In genomic region chrX:14743819-14744218, dm6 we compare ENCODE assay signal across 1 fruit fly cellular context.
TF ChIP-seq lines count a peak whose summit lies in the region.

No protein-coding gene starts in this region.

TF ChIP-seq in whole organism, embryonic, 481 proteins besides CTCF, POLR2A, EP300 and RAD21 (continued from another document and continues in another):
- TF ChIP-seq hbn (GFP tag; IDR thresholded peaks at IDR 0.05; lab: Robert Waterston, UW; ENCODE audit: partially characterized antibody) (no peak), CG9609 (GFP tag; optimal IDR thresholded peaks at IDR 0.05; lab: Kevin White, UChicago) (no peak), CG32767 (GFP tag; IDR thresholded peaks at IDR 0.05; lab: Robert Waterston, UW) (peak; percentile 46; the same call in 1 of the 2 replicates), CG16863 (GFP tag; optimal IDR thresholded peaks at IDR 0.05; lab: Kevin White, UChicago) (no peak), psq (GFP tag; optimal IDR thresholded peaks at IDR 0.05; lab: Kevin White, UChicago) (no peak), CG7556 (GFP tag; optimal IDR thresholded peaks at IDR 0.05; lab: Kevin White, UChicago) (peak; percentile 64), bcd (GFP tag; optimal IDR thresholded peaks at IDR 0.05; lab: Kevin White, UChicago) (peak; percentile 43), B-H2 (GFP tag; optimal IDR thresholded peaks at IDR 0.05; lab: Kevin White, UChicago) (no peak), klu (GFP tag; IDR thresholded peaks at IDR 0.05; lab: Robert Waterston, UW) (no peak), Bteb2 (GFP tag; optimal IDR thresholded peaks at IDR 0.05; lab: Kevin White, UChicago) (no peak), Nf-YC (tag; optimal IDR thresholded peaks at IDR 0.05; lab: Kevin White, UChicago) (peak; percentile 22), CG1647 (GFP tag; optimal IDR thresholded peaks at IDR 0.05; lab: Kevin White, UChicago) (no peak), Oli (tag; optimal IDR thresholded peaks at IDR 0.05; lab: Kevin White, UChicago) (peak; percentile 68), H2.0 (GFP tag; IDR thresholded peaks at IDR 0.05; lab: Robert Waterston, UW) (peak; percentile 29; the same call in 1 of the 2 replicates), nmo (GFP tag; optimal IDR thresholded peaks at IDR 0.05; lab: Kevin White, UChicago) (peak; percentile 83), mam (GFP tag; optimal IDR thresholded peaks at IDR 0.05; lab: Kevin White, UChicago) (no peak), pum (GFP tag; optimal IDR thresholded peaks at IDR 0.05; lab: Kevin White, UChicago) (peak; percentile 5), esg (GFP tag; conservative IDR thresholded peaks at IDR 0.05; lab: Robert Waterston, UW) (peak; percentile 43), crc (GFP tag; optimal IDR thresholded peaks at IDR 0.05; lab: Kevin White, UChicago) (no peak), Dref (GFP tag; IDR thresholded peaks at IDR 0.05; lab: Robert Waterston, UW) (no peak), odd (GFP tag; optimal IDR thresholded peaks at IDR 0.05; lab: Kevin White, UChicago) (peak; percentile 51), scrt (GFP tag; optimal IDR thresholded peaks at IDR 0.05; lab: Kevin White, UChicago) (no peak), maf-S (GFP tag; optimal IDR thresholded peaks at IDR 0.05; lab: Kevin White, UChicago) (no peak), da (GFP tag; optimal IDR thresholded peaks at IDR 0.05; lab: Kevin White, UChicago) (no peak), CG13296 (GFP tag; optimal IDR thresholded peaks at IDR 0.05; lab: Kevin White, UChicago) (peak; percentile 35), CG17361 (GFP tag; IDR thresholded peaks at IDR 0.05; lab: Robert Waterston, UW) (peak; percentile 68), Bgb (GFP tag; IDR thresholded peaks at IDR 0.05; lab: Robert Waterston, UW; ENCODE audit: partially characterized antibody) (no peak), gce (GFP tag; IDR thresholded peaks at IDR 0.05; lab: Robert Waterston, UW) (no peak), CG32772 (GFP tag; IDR thresholded peaks at IDR 0.05; lab: Robert Waterston, UW) (0 out of 2 replicates have a peak, but pooled peaks have one; percentile 11), dpn (GFP tag; optimal IDR thresholded peaks at IDR 0.05; lab: Kevin White, UChicago) (no peak), CG13123 (GFP tag; optimal IDR thresholded peaks at IDR 0.05; lab: Kevin White, UChicago) (no peak), CG7786 (GFP tag; optimal IDR thresholded peaks at IDR 0.05; lab: Kevin White, UChicago) (no peak), Drgx (GFP tag; IDR thresholded peaks at IDR 0.05; lab: Robert Waterston, UW) (peak; percentile 19; the same call in 1 of the 2 replicates), CG18262 (tag; optimal IDR thresholded peaks at IDR 0.05; lab: Kevin White, UChicago) (peak; percentile 69), CG9932 (GFP tag; IDR thresholded peaks at IDR 0.05; lab: Robert Waterston, UW) (no peak), D19B (GFP tag; optimal IDR thresholded peaks at IDR 0.05; lab: Kevin White, UChicago) (no peak), NC2β (GFP tag; optimal IDR thresholded peaks at IDR 0.05; lab: Kevin White, UChicago) (peak; percentile 17), gt (GFP tag; IDR thresholded peaks at IDR 0.05; lab: Robert Waterston, UW) (no peak), CG12155 (GFP tag; optimal IDR thresholded peaks at IDR 0.05; lab: Kevin White, UChicago) (peak; percentile 2), grn (GFP tag; optimal IDR thresholded peaks at IDR 0.05; lab: Kevin White, UChicago) (no peak), Scr (GFP tag; IDR thresholded peaks at IDR 0.05; lab: Robert Waterston, UW; ENCODE audit: partially characterized antibody) (no peak), Gsc (GFP tag; IDR thresholded peaks at IDR 0.05; lab: Robert Waterston, UW) (no peak), toy (GFP tag; IDR thresholded peaks at IDR 0.05; lab: Robert Waterston, UW) (no peak), CG18764 (GFP tag; optimal IDR thresholded peaks at IDR 0.05; lab: Kevin White, UChicago) (no peak), lbe (GFP tag; optimal IDR thresholded peaks at IDR 0.05; lab: Kevin White, UChicago) (no peak), al (GFP tag; IDR thresholded peaks at IDR 0.05; lab: Robert Waterston, UW) (no peak), Pdp1 (GFP tag; optimal IDR thresholded peaks at IDR 0.05; lab: Kevin White, UChicago) (no peak), ERR (GFP tag; optimal IDR thresholded peaks at IDR 0.05; lab: Kevin White, UChicago) (no peak), CG8290 (GFP tag; optimal IDR thresholded peaks at IDR 0.05; lab: Kevin White, UChicago) (no peak), CG8290 (tag; optimal IDR thresholded peaks at IDR 0.05; lab: Kevin White, UChicago) (no peak), Rfx (GFP tag; IDR thresholded peaks at IDR 0.05; lab: Robert Waterston, UW) (no peak; the same call in 1 of the 2 replicates), CG31224 (GFP tag; IDR thresholded peaks at IDR 0.05; lab: Robert Waterston, UW) (peak; percentile 12; the same call in 1 of the 2 replicates), CG5245 (GFP tag; optimal IDR thresholded peaks at IDR 0.05; lab: Kevin White, UChicago) (no peak), CG10366 (GFP tag; IDR thresholded peaks at IDR 0.05; lab: Robert Waterston, UW) (peak; percentile 28; the same call in 1 of the 2 replicates), CG7372 (GFP tag; IDR thresholded peaks at IDR 0.05; lab: Robert Waterston, UW) (no peak), bab2 (GFP tag; optimal IDR thresholded peaks at IDR 0.05; lab: Kevin White, UChicago) (no peak), CG2120 (GFP tag; optimal IDR thresholded peaks at IDR 0.05; lab: Kevin White, UChicago) (peak; percentile 15), BtbVII (GFP tag; optimal IDR thresholded peaks at IDR 0.05; lab: Kevin White, UChicago) (no peak), fd102C (GFP tag; optimal IDR thresholded peaks at IDR 0.05; lab: Kevin White, UChicago) (no peak), Dip2 (GFP tag; IDR thresholded peaks at IDR 0.05; lab: Robert Waterston, UW) (no peak), CG8359 (GFP tag; optimal IDR thresholded peaks at IDR 0.05; lab: Kevin White, UChicago; ENCODE audit: borderline replicate concordance) (peak; percentile 21), CG31441 (GFP tag; IDR thresholded peaks at IDR 0.05; lab: Robert Waterston, UW) (peak; percentile 74), CG11085 (GFP tag; IDR thresholded peaks at IDR 0.05; lab: Robert Waterston, UW) (no peak), dati (GFP tag; IDR thresholded peaks at IDR 0.05; lab: Robert Waterston, UW) (no peak), Asciz (GFP tag; optimal IDR thresholded peaks at IDR 0.05; lab: Kevin White, UChicago) (peak; percentile 32), cato (GFP tag; optimal IDR thresholded peaks at IDR 0.05; lab: Kevin White, UChicago; ENCODE audit: borderline replicate concordance) (no peak), CG4328 (GFP tag; optimal IDR thresholded peaks at IDR 0.05; lab: Kevin White, UChicago) (no peak), Bdp1 (GFP tag; optimal IDR thresholded peaks at IDR 0.05; lab: Kevin White, UChicago) (no peak), br (optimal IDR thresholded peaks at IDR 0.05; lab: Kevin White, UChicago) (no peak), Hsf (GFP tag; optimal IDR thresholded peaks at IDR 0.05; lab: Kevin White, UChicago) (peak; percentile 22), jigr1 (GFP tag; IDR thresholded peaks at IDR 0.05; lab: Robert Waterston, UW) (no peak; the same call in 2 of the 3 replicates), pros (GFP tag; optimal IDR thresholded peaks at IDR 0.05; lab: Kevin White, UChicago) (no peak), CG12236 (GFP tag; optimal IDR thresholded peaks at IDR 0.05; lab: Kevin White, UChicago) (no peak), zf30C (GFP tag; optimal IDR thresholded peaks at IDR 0.05; lab: Kevin White, UChicago) (no peak), NfI (GFP tag; optimal IDR thresholded peaks at IDR 0.05; lab: Kevin White, UChicago) (peak; percentile 3), CG12744 (GFP tag; optimal IDR thresholded peaks at IDR 0.05; lab: Kevin White, UChicago) (no peak), wor (GFP tag; IDR thresholded peaks at IDR 0.05; lab: Robert Waterston, UW) (no peak), tgo (GFP tag; IDR thresholded peaks at IDR 0.05; lab: Robert Waterston, UW) (peak; percentile 54), D19A (tag; optimal IDR thresholded peaks at IDR 0.05; lab: Kevin White, UChicago) (peak; percentile 53), CG1529 (GFP tag; optimal IDR thresholded peaks at IDR 0.05; lab: Kevin White, UChicago) (peak; percentile 40), CG1603 (tag; optimal IDR thresholded peaks at IDR 0.05; lab: Kevin White, UChicago) (no peak), CG34376 (GFP tag; optimal IDR thresholded peaks at IDR 0.05; lab: Kevin White, UChicago) (no peak), CG4617 (GFP tag; optimal IDR thresholded peaks at IDR 0.05; lab: Kevin White, UChicago; ENCODE audit: borderline replicate concordance) (no peak), CG16779 (GFP tag; IDR thresholded peaks at IDR 0.05; lab: Robert Waterston, UW) (no peak), fd96Cb (tag; optimal IDR thresholded peaks at IDR 0.05; lab: Kevin White, UChicago) (peak; percentile 57), Myb (GFP tag; optimal IDR thresholded peaks at IDR 0.05; lab: Kevin White, UChicago) (no peak), schlank (tag; optimal IDR thresholded peaks at IDR 0.05; lab: Kevin White, UChicago) (no peak), CG4854 (GFP tag; optimal IDR thresholded peaks at IDR 0.05; lab: Kevin White, UChicago) (no peak), CG10959 (GFP tag; IDR thresholded peaks at IDR 0.05; lab: Robert Waterston, UW) (peak; percentile 36), Dp (GFP tag; optimal IDR thresholded peaks at IDR 0.05; lab: Kevin White, UChicago) (no peak), CG15601 (tag; optimal IDR thresholded peaks at IDR 0.05; lab: Kevin White, UChicago) (peak; percentile 18), Dek (tag; optimal IDR thresholded peaks at IDR 0.05; lab: Kevin White, UChicago) (peak; percentile 13), unpg (GFP tag; optimal IDR thresholded peaks at IDR 0.05; lab: Kevin White, UChicago) (peak; percentile 64), hth (optimal IDR thresholded peaks at IDR 0.05; lab: Kevin White, UChicago) (no peak), CG13287 (GFP tag; IDR thresholded peaks at IDR 0.05; lab: Robert Waterston, UW; ENCODE audit: partially characterized antibody) (no peak), CG10147 (GFP tag; optimal IDR thresholded peaks at IDR 0.05; lab: Kevin White, UChicago) (peak; percentile 7), zfh1 (GFP tag; IDR thresholded peaks at IDR 0.05; lab: Robert Waterston, UW) (peak; percentile 70; the same call in 2 of the 3 replicates), knrl (GFP tag; IDR thresholded peaks at IDR 0.05; lab: Robert Waterston, UW; ENCODE audit: partially characterized antibody) (no peak), org-1 (GFP tag; optimal IDR thresholded peaks at IDR 0.05; lab: Kevin White, UChicago) (peak; percentile 28), CG1832 (GFP tag; optimal IDR thresholded peaks at IDR 0.05; lab: Kevin White, UChicago) (no peak), NK7.1 (GFP tag; optimal IDR thresholded peaks at IDR 0.05; lab: Kevin White, UChicago) (no peak), CG8089 (GFP tag; optimal IDR thresholded peaks at IDR 0.05; lab: Kevin White, UChicago) (no peak), E2f2 (GFP tag; IDR thresholded peaks at IDR 0.05; lab: Robert Waterston, UW) (peak; percentile 12; the same call in 1 of the 2 replicates), sd (tag; optimal IDR thresholded peaks at IDR 0.05; lab: Kevin White, UChicago) (no peak), HLH3B (GFP tag; IDR thresholded peaks at IDR 0.05; lab: Robert Waterston, UW) (peak; percentile 56; the same call in 1 of the 2 replicates), otp (GFP tag; IDR thresholded peaks at IDR 0.05; lab: Robert Waterston, UW) (0 out of 3 replicates have a peak, but pooled peaks have one; percentile 35), CG6765 (GFP tag; optimal IDR thresholded peaks at IDR 0.05; lab: Kevin White, UChicago) (no peak), Ravus (GFP tag; IDR thresholded peaks at IDR 0.05; lab: Robert Waterston, UW) (no peak; the same call in 1 of the 2 replicates), CG17912 (GFP tag; optimal IDR thresholded peaks at IDR 0.05; lab: Kevin White, UChicago) (no peak), pfk (GFP tag; optimal IDR thresholded peaks at IDR 0.05; lab: Kevin White, UChicago) (no peak), BEAF-32 (GFP tag; optimal IDR thresholded peaks at IDR 0.05; lab: Kevin White, UChicago) (no peak), pnt (GFP tag; optimal IDR thresholded peaks at IDR 0.05; lab: Kevin White, UChicago) (no peak), CG15696 (tag; optimal IDR thresholded peaks at IDR 0.05; lab: Kevin White, UChicago) (peak; percentile 70), HLHmδ (GFP tag; optimal IDR thresholded peaks at IDR 0.05; lab: Kevin White, UChicago) (no peak), CG10979 (tag; optimal IDR thresholded peaks at IDR 0.05; lab: Kevin White, UChicago) (peak; percentile 80), slp2 (GFP tag; optimal IDR thresholded peaks at IDR 0.05; lab: Kevin White, UChicago) (no peak), corto (GFP tag; optimal IDR thresholded peaks at IDR 0.05; lab: Kevin White, UChicago) (no peak), Dfd (GFP tag; optimal IDR thresholded peaks at IDR 0.05; lab: Kevin White, UChicago) (no peak), sens (GFP tag; lab: Kevin White, UChicago) (peak; percentile 92), CG11093 (GFP tag; IDR thresholded peaks at IDR 0.05; lab: Robert Waterston, UW) (no peak), run (tag; optimal IDR thresholded peaks at IDR 0.05; lab: Kevin White, UChicago) (peak; percentile 24), HHEX (GFP tag; optimal IDR thresholded peaks at IDR 0.05; lab: Kevin White, UChicago) (peak; percentile 41), Ssrp (tag; optimal IDR thresholded peaks at IDR 0.05; lab: Kevin White, UChicago) (peak; percentile 66), CG2678 (tag; optimal IDR thresholded peaks at IDR 0.05; lab: Kevin White, UChicago) (peak; percentile 65), Fer3 (tag; optimal IDR thresholded peaks at IDR 0.05; lab: Kevin White, UChicago) (peak; percentile 5), CG10565 (GFP tag; optimal IDR thresholded peaks at IDR 0.05; lab: Kevin White, UChicago) (no peak), CG2129 (GFP tag; IDR thresholded peaks at IDR 0.05; lab: Robert Waterston, UW; ENCODE audit: partially characterized antibody) (no peak), ham (GFP tag; IDR thresholded peaks at IDR 0.05; lab: Robert Waterston, UW) (no peak), disco-r (GFP tag; optimal IDR thresholded peaks at IDR 0.05; lab: Kevin White, UChicago) (no peak), CG30020 (tag; optimal IDR thresholded peaks at IDR 0.05; lab: Kevin White, UChicago) (no peak), hkb (optimal IDR thresholded peaks at IDR 0.05; lab: Kevin White, UChicago) (no peak), hkb (GFP tag; IDR thresholded peaks at IDR 0.05; lab: Robert Waterston, UW) (peak; percentile 64), crp (GFP tag; optimal IDR thresholded peaks at IDR 0.05; lab: Kevin White, UChicago) (no peak), CkIIα-i1 (GFP tag; IDR thresholded peaks at IDR 0.05; lab: Robert Waterston, UW) (no peak), yki (optimal IDR thresholded peaks at IDR 0.05; lab: Kevin White, UChicago) (no peak)
